Worm (Caenorhabditis elegans) whole organism, L2 larva: ENCODE data around the gene gop-1.

Experiments
- F13H6.1 ChIP-seq: sonication (generic microtip); optimal IDR thresholded peaks from 2 replicates; lab custom pipeline; 2016; ENCODE audit warnings: missing genetic modification characterization, missing compliant biosample characterization
- ZK546.5 ChIP-seq: sonication (generic microtip); optimal IDR thresholded peaks from 2 replicates; lab custom pipeline; 2017; ENCODE audit warnings: missing biosample characterization, missing genetic modification characterization
- alr-1 ChIP-seq: fragments of 150-350 bp; optimal IDR thresholded peaks from 2 replicates; lab custom pipeline; 2014; ENCODE audit warnings: missing biosample characterization, missing genetic modification characterization
- blmp-1 ChIP-seq: sonication (generic microtip); optimal IDR thresholded peaks from 2 replicates; lab custom pipeline; 2017; ENCODE audit warnings: missing genetic modification characterization, mild to moderate bottlenecking, missing compliant biosample characterization, antibody characterized with exemption, moderate library complexity; ENCODE audit not compliant: insufficient read depth
- ceh-16 ChIP-seq: fragments of 150-350 bp; optimal IDR thresholded peaks from 2 replicates; lab custom pipeline; 2014; ENCODE audit warnings: missing biosample characterization, missing genetic modification characterization
- ceh-82 ChIP-seq: fragments of 150-350 bp; optimal IDR thresholded peaks from 2 replicates; lab custom pipeline; 2014; ENCODE audit warnings: missing biosample characterization, missing genetic modification characterization
- dmd-4 ChIP-seq: sonication (generic microtip); optimal IDR thresholded peaks from 2 replicates; lab custom pipeline; 2017; ENCODE audit warnings: missing biosample characterization, missing genetic modification characterization
- egl-27 ChIP-seq: sonication (generic microtip); optimal IDR thresholded peaks from 3 replicates; lab custom pipeline; 2017; ENCODE audit warnings: missing biosample characterization, missing genetic modification reagents, missing genetic modification characterization
- elt-3 ChIP-seq: sonication (generic microtip); optimal IDR thresholded peaks from 2 replicates; lab custom pipeline; 2017; ENCODE audit warnings: missing biosample characterization, missing genetic modification characterization
- fos-1 ChIP-seq: fragments of 150-350 bp; optimal IDR thresholded peaks from 2 replicates; lab custom pipeline; 2014; ENCODE audit warnings: missing biosample characterization, missing genetic modification characterization
- lin-11 ChIP-seq: fragments of 150-350 bp; sonication (generic microtip); optimal IDR thresholded peaks from 2 replicates; lab custom pipeline; 2014; ENCODE audit warnings: missing biosample characterization, missing genetic modification characterization, inconsistent platforms, mixed read lengths
- lin-13 ChIP-seq: fragments of 150-350 bp; optimal IDR thresholded peaks from 2 replicates; lab custom pipeline; 2014; ENCODE audit warnings: missing biosample characterization, missing genetic modification reagents, missing genetic modification characterization
- lsy-2 ChIP-seq, 2 experiments: fragments of 150-350 bp in 1 of 2; sonication (generic microtip) in 1 of 2; optimal IDR thresholded peaks; 2 replicates each; lab custom pipeline; 2014 to 2017; ENCODE audit warnings: missing biosample characterization in 2 of 2, missing genetic modification characterization in 2 of 2
- nhr-10 ChIP-seq: sonication (generic microtip); optimal IDR thresholded peaks from 2 replicates; lab custom pipeline; 2017; ENCODE audit warnings: missing biosample characterization, missing genetic modification characterization
- nhr-11 ChIP-seq: fragments of 150-350 bp; optimal IDR thresholded peaks from 2 replicates; lab custom pipeline; 2014; ENCODE audit warnings: missing biosample characterization, missing genetic modification characterization
- nhr-12 ChIP-seq: fragments of 150-350 bp; optimal IDR thresholded peaks from 2 replicates; lab custom pipeline; 2014; ENCODE audit warnings: missing biosample characterization, missing genetic modification characterization
- nhr-129 ChIP-seq: fragments of 150-350 bp; optimal IDR thresholded peaks from 2 replicates; lab custom pipeline; 2014; ENCODE audit warnings: missing biosample characterization, missing genetic modification characterization
- nhr-21 ChIP-seq: fragments of 150-350 bp; optimal IDR thresholded peaks from 2 replicates; lab custom pipeline; 2014; ENCODE audit warnings: missing biosample characterization, missing genetic modification characterization
- nhr-23 ChIP-seq: fragments of 150-350 bp; optimal IDR thresholded peaks from 2 replicates; lab custom pipeline; 2014; ENCODE audit warnings: missing biosample characterization, missing genetic modification reagents, missing genetic modification characterization
- nhr-6 ChIP-seq: fragments of 150-350 bp; optimal IDR thresholded peaks from 2 replicates; lab custom pipeline; 2014; ENCODE audit warnings: missing biosample characterization, missing genetic modification characterization
- nhr-77 ChIP-seq: fragments of 150-350 bp; optimal IDR thresholded peaks from 2 replicates; lab custom pipeline; 2014; ENCODE audit warnings: missing biosample characterization, missing genetic modification characterization
- sem-4 ChIP-seq: fragments of 150-350 bp; optimal IDR thresholded peaks from 2 replicates; lab custom pipeline; 2014; ENCODE audit warnings: missing biosample characterization, missing genetic modification reagents, missing genetic modification characterization
- skn-1 ChIP-seq: sonication (generic microtip); optimal IDR thresholded peaks from 2 replicates; lab custom pipeline; 2017; ENCODE audit warnings: missing biosample characterization, missing genetic modification characterization
- sma-3 ChIP-seq: sonication (generic microtip); optimal IDR thresholded peaks from 2 replicates; lab custom pipeline; 2016; ENCODE audit warnings: missing genetic modification reagents, missing genetic modification characterization, missing compliant biosample characterization
- sma-9 ChIP-seq, 2 experiments: fragments of 150-350 bp in 1 of 2; sonication (generic microtip) in 1 of 2; optimal IDR thresholded peaks; 2 replicates each; lab custom pipeline; 2014 to 2016; ENCODE audit warnings: missing genetic modification characterization in 2 of 2, mild to moderate bottlenecking in 1 of 2, missing biosample characterization in 1 of 2, missing compliant biosample characterization in 1 of 2, missing genetic modification reagents in 1 of 2, moderate library complexity in 1 of 2
- snpc-4 ChIP-seq: fragments of 150-350 bp; optimal IDR thresholded peaks from 2 replicates; lab custom pipeline; 2014; ENCODE audit warnings: missing biosample characterization, missing genetic modification characterization
- unc-62 ChIP-seq: fragments of 150-350 bp; optimal IDR thresholded peaks from 2 replicates; lab custom pipeline; 2014; ENCODE audit warnings: missing biosample characterization, missing genetic modification reagents, missing genetic modification characterization
- zag-1 ChIP-seq: fragments of 150-350 bp; optimal IDR thresholded peaks from 2 replicates; lab custom pipeline; 2014; ENCODE audit warnings: missing biosample characterization, missing genetic modification characterization
- ztf-11 ChIP-seq: sonication (generic microtip); optimal IDR thresholded peaks from 2 replicates; lab custom pipeline; 2017; ENCODE audit warnings: missing biosample characterization, missing genetic modification characterization
- ztf-4 ChIP-seq: fragments of 150-350 bp; optimal IDR thresholded peaks from 2 replicates; lab custom pipeline; 2014; ENCODE audit warnings: missing biosample characterization, missing genetic modification characterization

Gene gop-1

DNA sequence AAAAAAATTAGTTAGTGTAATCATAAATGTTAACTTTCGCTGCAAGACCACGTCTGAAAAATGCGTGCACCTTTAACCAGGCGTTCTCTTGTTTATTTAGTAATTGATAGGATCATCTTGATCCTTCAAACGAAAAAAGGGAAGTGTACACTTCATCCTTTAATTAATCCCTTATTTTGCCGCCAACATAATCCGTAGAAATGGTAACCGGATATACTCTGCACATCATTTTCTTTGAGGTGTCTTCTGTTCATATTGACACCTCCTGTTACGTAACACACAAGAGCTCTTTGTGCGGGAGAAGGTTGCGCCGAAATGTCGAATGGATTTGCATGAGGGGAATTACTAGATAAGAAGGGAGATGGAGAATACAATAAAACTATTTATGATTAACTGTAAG lies 5.5 kb upstream of the gop-1 start:
- no peak for TF ChIP-seq ceh-82 (tag; lab: Kevin White, UChicago)
- TF ChIP-seq nhr-129 (tag; lab: Kevin White, UChicago) = no peak
- TF ChIP-seq blmp-1 (tag; lab: Kevin White, UChicago) = no peak
- TF ChIP-seq sma-3 (GFP tag; lab: Kevin White, UChicago) = no peak
- no peak for TF ChIP-seq nhr-11
- no peak for TF ChIP-seq nhr-21 (tag; lab: Kevin White, UChicago)
- no peak for TF ChIP-seq ceh-16

DNA sequence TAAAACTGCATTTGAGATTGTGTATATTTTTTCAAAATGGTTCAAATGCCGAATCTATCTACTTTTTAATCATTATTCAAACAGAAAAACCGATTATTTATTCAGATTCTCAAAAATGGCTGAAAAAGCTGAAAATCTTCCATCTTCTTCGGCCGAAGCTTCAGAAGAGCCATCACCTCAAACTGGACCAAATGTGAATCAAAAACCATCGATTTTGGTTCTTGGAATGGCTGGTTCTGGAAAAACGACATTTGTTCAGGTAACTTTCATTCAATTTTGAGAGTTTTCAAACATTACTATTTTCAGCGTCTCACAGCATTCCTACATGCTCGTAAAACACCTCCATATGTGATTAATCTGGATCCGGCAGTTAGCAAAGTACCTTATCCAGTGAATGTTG lies 4.7 kb downstream of the gop-1 start, which contains the start of gene gop-2:
TSS of gene gop-2 (plus strand) at position 106 of the 400 bp plus-strand sequence.
- TF ChIP-seq snpc-4 (tag; lab: Kevin White, UChicago) = no peak
- TF ChIP-seq F13H6.1 (tag; lab: Kevin White, UChicago) = no peak

- no peak for TF ChIP-seq F13H6.1 (tag; lab: Kevin White, UChicago)
- no peak for TF ChIP-seq elt-3 (tag; lab: Kevin White, UChicago)
These were observed 6.2 kb downstream of the gop-1 start, which contains the start of gene gop-3 for ce11 chrIII:5260394-5260793. Gene gop-3, plus strand, starts transcription at chrIII:5260694.

DNA sequence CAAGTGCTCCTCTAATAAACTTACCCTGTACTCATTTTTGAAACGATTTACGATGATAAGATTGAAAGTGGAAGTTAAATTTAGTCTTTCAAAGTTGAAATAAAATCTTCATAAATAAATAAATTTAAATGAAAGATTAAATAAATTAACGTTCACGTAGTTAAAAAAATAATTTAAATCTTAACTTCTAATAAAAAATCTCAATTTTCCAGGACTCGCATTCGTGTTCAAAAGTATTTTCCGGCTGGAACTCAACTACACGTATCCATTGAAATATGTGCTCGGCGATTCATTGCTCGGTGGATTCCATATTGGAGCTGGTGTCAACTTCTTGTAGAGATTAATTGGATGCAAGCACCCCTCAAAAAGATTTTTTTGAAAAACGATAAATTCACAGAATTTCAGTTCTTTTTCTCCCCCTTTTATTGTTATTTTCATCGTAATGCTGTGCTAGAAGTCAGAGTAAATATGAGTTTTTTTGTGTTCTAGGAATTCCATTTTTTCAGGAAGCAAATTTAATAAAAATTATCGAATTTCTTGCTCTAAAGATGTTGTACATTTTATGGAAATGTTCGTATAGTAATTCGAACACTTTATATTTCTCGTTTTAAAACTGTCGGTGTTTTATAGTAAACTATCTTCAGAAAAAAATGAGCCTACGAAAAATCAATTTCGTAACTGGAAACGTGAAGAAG lies 9.2 kb downstream of the gop-1 start, which contains the start of the genes C34E10.9 and hap-1:
TSS of gene C34E10.9 (minus strand) at position 101 of the 695 bp plus-strand sequence.
TSS of gene hap-1 (plus strand) at position 645 of the 695 bp plus-strand sequence.
- no peak for TF ChIP-seq unc-62 (GFP tag; lab: Kevin White, UChicago)
- TF ChIP-seq sma-9 (GFP tag; optimal IDR thresholded peaks at IDR 0.05; lab: Kevin White, UChicago) = no peak
- TF ChIP-seq sma-9 (tag; optimal IDR thresholded peaks at IDR 0.05; lab: Kevin White, UChicago) = no peak
- no peak for TF ChIP-seq nhr-12 (tag; lab: Kevin White, UChicago)
- TF ChIP-seq alr-1 = no peak
- no peak for TF ChIP-seq nhr-11
- no peak for TF ChIP-seq nhr-6 (tag; lab: Kevin White, UChicago)
- TF ChIP-seq skn-1 (tag; lab: Kevin White, UChicago) = no peak
- no peak for TF ChIP-seq lin-11 (tag; lab: Kevin White, UChicago)
- no peak for TF ChIP-seq lsy-2 (tag; optimal IDR thresholded peaks at IDR 0.05; lab: Kevin White, UChicago)
- no peak for TF ChIP-seq nhr-23 (tag; lab: Kevin White, UChicago)
- TF ChIP-seq sem-4 = no peak
- no peak for TF ChIP-seq dmd-4 (tag; lab: Kevin White, UChicago)
- TF ChIP-seq, all 48 proteins: peak for 0

ce11 chrIII:5264813-5265212 lies 10.6 kb downstream of the gop-1 start, which contains the start of gene gro-1:
Gene gro-1, plus strand, starts transcription at chrIII:5265113.
- TF ChIP-seq lin-11 (tag; lab: Kevin White, UChicago) (no peak), skn-1 (tag; lab: Kevin White, UChicago) (no peak), unc-62 (GFP tag; lab: Kevin White, UChicago) (no peak), zag-1 (tag; lab: Kevin White, UChicago) (no peak), nhr-11 (no peak), lin-13 (GFP tag; lab: Kevin White, UChicago) (no peak), ceh-16 (no peak), nhr-77 (tag; lab: Kevin White, UChicago) (no peak), ZK546.5 (tag; lab: Kevin White, UChicago) (no peak), fos-1 (tag; lab: Kevin White, UChicago) (no peak), ztf-11 (no peak), dmd-4 (tag; lab: Kevin White, UChicago) (no peak), ztf-4 (tag; lab: Kevin White, UChicago) (no peak), nhr-129 (tag; lab: Kevin White, UChicago) (no peak), egl-27 (no peak), nhr-10 (tag; lab: Kevin White, UChicago) (no peak)
- TF ChIP-seq, all 48 proteins: peak for 0
